Fruit fly (Drosophila melanogaster) whole organism, embryonic: ENCODE data around the gene kra.

Experiments
- B-H2 ChIP-seq: fragments of 200-800 bp; sonication (Bioruptor generic); optimal IDR thresholded peaks from 2 replicates; lab custom pipeline; 2018; ENCODE audit warnings: missing biosample characterization, mild to moderate bottlenecking, missing genetic modification characterization
- Bgb ChIP-seq: fragments of 200-800 bp; sonication (Bioruptor generic); IDR thresholded peaks from 2 replicates; pipeline ENCODE4 v1.3.6; 2022; ENCODE audit warnings: missing biosample characterization, missing genetic modification characterization; ENCODE audit not compliant: partially characterized antibody
- CG10366 ChIP-seq: fragments of 200-800 bp; sonication (Bioruptor generic); IDR thresholded peaks from 2 replicates; pipeline ENCODE4 v1.3.6; 2022; ENCODE audit warnings: missing biosample characterization, missing genetic modification characterization
- CG10979 ChIP-seq: fragments of 200-800 bp; sonication (Bioruptor generic); optimal IDR thresholded peaks from 2 replicates; lab custom pipeline; 2018; ENCODE audit warnings: missing biosample characterization, mild to moderate bottlenecking, missing genetic modification characterization, moderate library complexity
- CG11696 ChIP-seq: fragments of 200-800 bp; sonication (Bioruptor generic); IDR thresholded peaks from 2 replicates; pipeline ENCODE4 v1.3.6; 2022; ENCODE audit warnings: missing biosample characterization, missing genetic modification characterization
- CG11723 ChIP-seq: fragments of 200-800 bp; sonication (Bioruptor generic); optimal IDR thresholded peaks from 2 replicates; lab custom pipeline; 2017; ENCODE audit warnings: missing biosample characterization, mild to moderate bottlenecking, missing genetic modification characterization
- CG1233 ChIP-seq: fragments of 200-800 bp; sonication (Bioruptor generic); optimal IDR thresholded peaks from 4 replicates; lab custom pipeline; 2018; ENCODE audit warnings: missing biosample characterization, mild to moderate bottlenecking, missing genetic modification characterization
- CG12659 ChIP-seq: fragments of 200-800 bp; sonication (Bioruptor generic); optimal IDR thresholded peaks from 3 replicates; lab custom pipeline; 2017; ENCODE audit warnings: mild to moderate bottlenecking, missing biosample characterization, missing genetic modification reagents, missing genetic modification characterization
- CG13424 ChIP-seq: fragments of 200-800 bp; sonication (Bioruptor generic); optimal IDR thresholded peaks from 2 replicates; lab custom pipeline; 2019; ENCODE audit warnings: missing biosample characterization, mild to moderate bottlenecking, missing genetic modification characterization, moderate library complexity
- CG15011 ChIP-seq: fragments of 200-800 bp; sonication (Bioruptor generic); optimal IDR thresholded peaks from 3 replicates; lab custom pipeline; 2018; ENCODE audit warnings: missing biosample characterization, mild to moderate bottlenecking, missing genetic modification characterization
- CG15514 ChIP-seq: fragments of 200-800 bp; sonication (Bioruptor generic); optimal IDR thresholded peaks from 3 replicates; lab custom pipeline; 2017; ENCODE audit warnings: missing biosample characterization, missing genetic modification characterization, mild to moderate bottlenecking, moderate library complexity, missing genetic modification reagents
- CG15696 ChIP-seq: fragments of 200-800 bp; sonication (Bioruptor generic); optimal IDR thresholded peaks from 2 replicates; lab custom pipeline; 2019; ENCODE audit warnings: missing biosample characterization, mild to moderate bottlenecking, missing genetic modification characterization, moderate library complexity
- CG1603 ChIP-seq: fragments of 200-800 bp; sonication (Bioruptor generic); optimal IDR thresholded peaks from 2 replicates; lab custom pipeline; 2019; ENCODE audit warnings: missing biosample characterization, mild to moderate bottlenecking, missing genetic modification characterization, moderate library complexity
- CG30020 ChIP-seq: fragments of 200-800 bp; optimal IDR thresholded peaks from 2 replicates; lab custom pipeline; 2019; ENCODE audit warnings: missing biosample characterization, mild to moderate bottlenecking, missing genetic modification characterization, moderate library complexity
- CG4328 ChIP-seq: fragments of 200-800 bp; sonication (Bioruptor generic); optimal IDR thresholded peaks from 3 replicates; lab custom pipeline; 2017; ENCODE audit warnings: missing biosample characterization, missing genetic modification reagents, missing genetic modification characterization
- CG7987 ChIP-seq: fragments of 200-800 bp; sonication (Bioruptor generic); optimal IDR thresholded peaks from 2 replicates; lab custom pipeline; 2018; ENCODE audit warnings: missing biosample characterization, mild to moderate bottlenecking, missing genetic modification characterization, moderate library complexity
- CG8290 ChIP-seq, 3 experiments: fragments of 200-800 bp; sonication (Bioruptor generic); optimal IDR thresholded peaks; 2 replicates each; lab custom pipeline; 2016 to 2019; ENCODE audit warnings: missing biosample characterization in 3 of 3, missing genetic modification characterization in 3 of 3, mild to moderate bottlenecking in 2 of 3, moderate library complexity in 1 of 3
- CG8924 ChIP-seq: fragments of 200-800 bp; optimal IDR thresholded peaks from 3 replicates; lab custom pipeline; 2019; ENCODE audit warnings: missing biosample characterization, mild to moderate bottlenecking, missing genetic modification characterization, moderate library complexity
- CHES-1-like ChIP-seq: fragments of 200-800 bp; sonication (Bioruptor generic); optimal IDR thresholded peaks from 2 replicates; lab custom pipeline; 2016; ENCODE audit warnings: missing biosample characterization, missing genetic modification characterization
- CTCF ChIP-seq: fragments of 200-800 bp; sonication (Bioruptor generic); optimal IDR thresholded peaks from 2 replicates; lab custom pipeline; 2017; ENCODE audit warnings: missing biosample characterization, mild to moderate bottlenecking, missing genetic modification characterization, moderate library complexity
- Dbx ChIP-seq: fragments of 200-800 bp; sonication (Bioruptor generic); IDR thresholded peaks from 3 replicates; pipeline ENCODE4 v1.3.6; 2022; ENCODE audit warnings: missing biosample characterization, missing genetic modification characterization
- HHEX ChIP-seq: fragments of 200-800 bp; sonication (Bioruptor generic); optimal IDR thresholded peaks from 3 replicates; lab custom pipeline; 2017; ENCODE audit warnings: missing biosample characterization, mild to moderate bottlenecking, missing genetic modification characterization, missing genetic modification reagents
- Kr ChIP-seq: fragments of 200-800 bp; sonication (Bioruptor generic); optimal IDR thresholded peaks from 2 replicates; lab custom pipeline; 2017; ENCODE audit warnings: missing biosample characterization, mild to moderate bottlenecking, missing genetic modification characterization
- Med ChIP-seq: fragments of 200-800 bp; sonication (Bioruptor generic); peaks from one replicate; lab custom pipeline; 2016; ENCODE audit warnings: missing biosample characterization, missing genetic modification characterization, mild to moderate bottlenecking, inconsistent platforms, moderate library complexity
- Optix ChIP-seq: fragments of 200-800 bp; sonication (Bioruptor generic); IDR thresholded peaks from 3 replicates; pipeline ENCODE4 v1.3.6; 2022; ENCODE audit warnings: missing biosample characterization, missing genetic modification characterization
- Pdp1 ChIP-seq, 2 experiments: fragments of 200-800 bp; sonication (Bioruptor generic); optimal IDR thresholded peaks; 3 replicates each; lab custom pipeline; 2016; ENCODE audit warnings: missing biosample characterization in 2 of 2, missing genetic modification characterization in 2 of 2, mild to moderate bottlenecking in 1 of 2, moderate library complexity in 1 of 2
- Ptx1 ChIP-seq: fragments of 200-800 bp; sonication (Bioruptor generic); IDR thresholded peaks from 2 replicates; pipeline ENCODE4 v1.3.6; 2022; ENCODE audit warnings: missing biosample characterization, missing genetic modification characterization
- Trl ChIP-seq, 3 experiments: fragments of >200 bp in 2 of 3; fragments of 200-800 bp in 1 of 3; sonication (Bioruptor generic) in 1 of 3; optimal IDR thresholded peaks; 2 replicates in 1 of 3; 3 replicates in 2 of 3; lab custom pipeline; 2016 to 2017; ENCODE audit warnings: missing biosample characterization in 1 of 3, missing genetic modification characterization in 1 of 3
- bab2 ChIP-seq: fragments of 200-800 bp; sonication (Bioruptor generic); optimal IDR thresholded peaks from 2 replicates; lab custom pipeline; 2016; ENCODE audit warnings: missing biosample characterization, missing genetic modification characterization
- bigmax ChIP-seq: fragments of 200-800 bp; sonication (Bioruptor generic); optimal IDR thresholded peaks from 2 replicates; lab custom pipeline; 2018; ENCODE audit warnings: missing biosample characterization, mild to moderate bottlenecking, missing genetic modification characterization
- caup ChIP-seq: fragments of 200-800 bp; sonication (Bioruptor generic); optimal IDR thresholded peaks from 3 replicates; lab custom pipeline; 2017; ENCODE audit warnings: missing biosample characterization, mild to moderate bottlenecking, missing genetic modification characterization, moderate library complexity; ENCODE audit not compliant: severe bottlenecking
- chm ChIP-seq: fragments of 200-800 bp; sonication (Bioruptor generic); IDR thresholded peaks from 2 replicates; pipeline ENCODE4 v1.3.6; 2022; ENCODE audit warnings: missing biosample characterization, missing genetic modification characterization
- dm ChIP-seq: fragments of 200-800 bp; sonication (Bioruptor generic); optimal IDR thresholded peaks from 3 replicates; lab custom pipeline; 2016; ENCODE audit warnings: missing biosample characterization, missing genetic modification characterization
- ewg ChIP-seq: fragments of 200-800 bp; sonication (Bioruptor generic); optimal IDR thresholded peaks from 3 replicates; lab custom pipeline; 2017; ENCODE audit warnings: mild to moderate bottlenecking, missing biosample characterization, missing genetic modification reagents, missing genetic modification characterization
- fu2 ChIP-seq: fragments of 200-800 bp; sonication (Bioruptor generic); optimal IDR thresholded peaks from 2 replicates; lab custom pipeline; 2016; ENCODE audit warnings: missing biosample characterization, missing genetic modification characterization
- gce ChIP-seq: fragments of 200-800 bp; sonication (Bioruptor generic); IDR thresholded peaks from 3 replicates; pipeline ENCODE4 v1.3.6; 2022; ENCODE audit warnings: missing biosample characterization, missing genetic modification characterization
- h ChIP-seq: fragments of >200 bp; optimal IDR thresholded peaks from 2 replicates; lab custom pipeline; 2017
- hth ChIP-seq: fragments of >200 bp; optimal IDR thresholded peaks from 2 replicates; lab custom pipeline; 2017; ENCODE audit warnings: inconsistent platforms
- jing ChIP-seq: fragments of 200-800 bp; sonication (Bioruptor generic); optimal IDR thresholded peaks from 2 replicates; lab custom pipeline; 2018; ENCODE audit warnings: missing biosample characterization, mild to moderate bottlenecking, missing genetic modification characterization
- kah ChIP-seq: fragments of 200-800 bp; sonication (Bioruptor generic); optimal IDR thresholded peaks from 2 replicates; lab custom pipeline; 2018; ENCODE audit warnings: missing biosample characterization, mild to moderate bottlenecking, missing genetic modification characterization
- kni ChIP-seq: fragments of 200-800 bp; sonication (Bioruptor generic); optimal IDR thresholded peaks from 3 replicates; lab custom pipeline; 2017; ENCODE audit warnings: mild to moderate bottlenecking, missing biosample characterization, missing genetic modification reagents, missing genetic modification characterization
- lab ChIP-seq: fragments of 200-800 bp; sonication (Bioruptor generic); optimal IDR thresholded peaks from 3 replicates; lab custom pipeline; 2017; ENCODE audit warnings: missing biosample characterization, missing genetic modification characterization, mild to moderate bottlenecking, moderate library complexity, missing genetic modification reagents
- otp ChIP-seq: fragments of 200-800 bp; sonication (Bioruptor generic); IDR thresholded peaks from 3 replicates; pipeline ENCODE4, ENCODE4 v1.3.6; 2022; ENCODE audit warnings: missing biosample characterization, missing genetic modification characterization
- pho ChIP-seq: fragments of 200-800 bp; sonication (Bioruptor generic); optimal IDR thresholded peaks from 2 replicates; lab custom pipeline; 2016; ENCODE audit warnings: missing biosample characterization, missing genetic modification characterization
- sima ChIP-seq: fragments of 200-800 bp; sonication (Bioruptor generic); optimal IDR thresholded peaks from 2 replicates; lab custom pipeline; 2016; ENCODE audit warnings: missing biosample characterization, missing genetic modification characterization
- tx ChIP-seq: fragments of 200-800 bp; sonication (Bioruptor generic); optimal IDR thresholded peaks from 2 replicates; lab custom pipeline; 2016; ENCODE audit warnings: missing biosample characterization, missing genetic modification characterization
- unpg ChIP-seq: fragments of 200-800 bp; sonication (Bioruptor generic); optimal IDR thresholded peaks from 3 replicates; lab custom pipeline; 2018; ENCODE audit warnings: missing biosample characterization, mild to moderate bottlenecking, missing genetic modification characterization, moderate library complexity
- vnd ChIP-seq: fragments of 200-800 bp; sonication (Bioruptor generic); IDR thresholded peaks from 3 replicates; pipeline ENCODE4 v1.3.6; 2022; ENCODE audit warnings: missing biosample characterization, missing genetic modification characterization; ENCODE audit not compliant: partially characterized antibody
- zen ChIP-seq: fragments of 200-800 bp; sonication (Bioruptor generic); optimal IDR thresholded peaks from 3 replicates; lab custom pipeline; 2018; ENCODE audit warnings: missing biosample characterization, mild to moderate bottlenecking, missing genetic modification characterization, moderate library complexity

The kra gene

DNA sequence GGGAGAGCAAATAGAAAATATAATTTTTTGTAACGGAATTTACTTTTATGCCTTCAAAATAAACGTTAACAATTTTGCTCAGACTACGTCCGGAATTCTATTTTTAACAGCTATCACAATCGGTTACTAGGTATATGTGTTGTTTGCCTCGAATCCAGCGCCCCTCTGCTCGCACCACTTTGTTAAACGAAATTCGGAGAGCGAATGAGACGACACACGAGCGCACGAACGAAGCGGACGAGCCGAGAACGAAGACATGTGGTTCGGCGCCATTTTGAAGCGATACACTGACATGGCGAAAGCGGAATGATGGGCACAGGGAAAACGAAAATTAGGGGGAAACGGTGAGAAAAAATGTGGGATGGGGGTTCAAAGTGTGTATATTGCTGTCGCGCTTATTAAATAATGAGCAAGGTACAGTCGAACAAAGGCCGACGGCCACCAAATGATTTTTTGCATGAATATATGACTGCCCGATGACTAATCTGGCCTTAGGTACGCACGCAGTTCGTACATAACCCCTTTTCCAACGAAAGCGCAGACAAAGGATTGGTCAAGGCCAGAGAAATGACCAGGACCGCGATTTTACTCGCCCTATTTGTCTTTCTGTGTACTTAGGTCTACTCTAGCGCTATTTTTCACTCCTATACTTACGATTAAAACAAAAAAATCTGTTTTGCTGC is 434 bp downstream of the kra start (continued):
- TF ChIP-seq pho (GFP tag; lab: Kevin White, UChicago) (no peak), CG7987 (peak; percentile 60), CG11696 (GFP tag; lab: Robert Waterston, UW) (no peak), Optix (GFP tag; lab: Robert Waterston, UW) (no peak), CTCF (GFP tag; lab: Kevin White, UChicago) (no peak), Bgb (GFP tag; lab: Robert Waterston, UW) (no peak), gce (GFP tag; lab: Robert Waterston, UW) (no peak), CG4328 (GFP tag; lab: Kevin White, UChicago) (peak; percentile 2), vnd (GFP tag; lab: Robert Waterston, UW) (no peak), CG1603 (tag; lab: Kevin White, UChicago) (no peak), Ptx1 (GFP tag; lab: Robert Waterston, UW) (no peak), Dbx (GFP tag; lab: Robert Waterston, UW) (no peak), caup (GFP tag; lab: Kevin White, UChicago) (peak; percentile 39), CG15011 (GFP tag; lab: Kevin White, UChicago) (no peak), bigmax (GFP tag; lab: Kevin White, UChicago) (peak; percentile 94), tx (GFP tag; lab: Kevin White, UChicago) (no peak), CG8290 (GFP tag; optimal IDR thresholded peaks at IDR 0.05; lab: Kevin White, UChicago) (no peak), CG8290 (tag; optimal IDR thresholded peaks at IDR 0.05; lab: Kevin White, UChicago) (peak in 1 of 2 experiments; percentile 75), CG15696 (tag; lab: Kevin White, UChicago) (no peak), Pdp1 (GFP tag; optimal IDR thresholded peaks at IDR 0.05; lab: Kevin White, UChicago) (peak in 1 of 2 experiments; percentile 82), ewg (no peak), bab2 (no peak), Trl (optimal IDR thresholded peaks at IDR 0.05; lab: Kevin White, UChicago) (peak in 1 of 2 experiments; percentile 85), Trl (GFP tag; optimal IDR thresholded peaks at IDR 0.05; lab: Kevin White, UChicago) (peak; percentile 6), CG10366 (GFP tag; lab: Robert Waterston, UW) (no peak), CG11723 (GFP tag; lab: Kevin White, UChicago) (no peak), lab (GFP tag; lab: Kevin White, UChicago) (no peak), CG1233 (GFP tag; lab: Kevin White, UChicago) (no peak), hth (no peak), dm (peak; percentile 95), fu2 (GFP tag; lab: Kevin White, UChicago) (no peak), zen (no peak), jing (no peak), CG10979 (no peak), otp (no peak), CG30020 (no peak), CHES-1-like (peak; percentile 1), h (lab: Kevin White, UChicago) (no peak), B-H2 (GFP tag; lab: Kevin White, UChicago) (peak; percentile 79), HHEX (no peak), Kr (GFP tag; lab: Kevin White, UChicago) (no peak), CG8924 (tag; lab: Kevin White, UChicago) (peak; percentile 55), kni (GFP tag; lab: Kevin White, UChicago) (peak; percentile 76), unpg (GFP tag; lab: Kevin White, UChicago) (no peak), CG15514 (GFP tag; lab: Kevin White, UChicago) (peak; percentile 39), CG12659 (GFP tag; lab: Kevin White, UChicago) (peak; percentile 16), CG13424 (tag; lab: Kevin White, UChicago) (no peak), chm (GFP tag; lab: Robert Waterston, UW) (no peak), kah (GFP tag; lab: Kevin White, UChicago) (peak; percentile 46), Med (GFP tag; lab: Kevin White, UChicago) (peak; percentile 84), sima (GFP tag; lab: Kevin White, UChicago) (no peak)
